Fruit fly (Drosophila melanogaster) whole organism, embryonic: ENCODE data around the gene mRpL12.

Experiments used
- Atf-2 ChIP-seq: fragments of 200-800 bp; sonication (Bioruptor generic); optimal IDR thresholded peaks from 2 replicates; lab custom pipeline; 2016; ENCODE audit warnings: missing biosample characterization, missing genetic modification characterization
- Bgb ChIP-seq: fragments of 200-800 bp; sonication (Bioruptor generic); IDR thresholded peaks from 2 replicates; pipeline ENCODE4 v1.3.6; 2022; ENCODE audit warnings: missing biosample characterization, missing genetic modification characterization; ENCODE audit not compliant: partially characterized antibody
- CG10959 ChIP-seq: fragments of 200-800 bp; sonication (Bioruptor generic); IDR thresholded peaks from 2 replicates; pipeline ENCODE4 v1.3.6; 2022; ENCODE audit warnings: missing biosample characterization, missing genetic modification characterization
- CG12104 ChIP-seq: fragments of 200-800 bp; sonication (Bioruptor generic); optimal IDR thresholded peaks from 3 replicates; lab custom pipeline; 2016; ENCODE audit warnings: missing biosample characterization, missing genetic modification characterization
- CG12659 ChIP-seq: fragments of 200-800 bp; sonication (Bioruptor generic); optimal IDR thresholded peaks from 3 replicates; lab custom pipeline; 2017; ENCODE audit warnings: mild to moderate bottlenecking, missing biosample characterization, missing genetic modification reagents, missing genetic modification characterization
- CG1602 ChIP-seq: fragments of 200-800 bp; sonication (Bioruptor generic); optimal IDR thresholded peaks from 3 replicates; lab custom pipeline; 2016; ENCODE audit warnings: missing biosample characterization, missing genetic modification characterization
- CG1603 ChIP-seq: fragments of 200-800 bp; sonication (Bioruptor generic); optimal IDR thresholded peaks from 2 replicates; lab custom pipeline; 2019; ENCODE audit warnings: missing biosample characterization, mild to moderate bottlenecking, missing genetic modification characterization, moderate library complexity
- CG16813 ChIP-seq: fragments of 200-800 bp; sonication (Bioruptor generic); IDR thresholded peaks from 3 replicates; pipeline ENCODE4 v1.3.6; 2022; ENCODE audit warnings: missing biosample characterization, missing genetic modification characterization; ENCODE audit not compliant: partially characterized antibody
- CG17802 ChIP-seq: fragments of 200-800 bp; sonication (Bioruptor generic); optimal IDR thresholded peaks from 2 replicates; lab custom pipeline; 2018; ENCODE audit warnings: missing biosample characterization, mild to moderate bottlenecking, missing genetic modification characterization, moderate library complexity
- CG2116 ChIP-seq: fragments of 200-800 bp; sonication (Bioruptor generic); optimal IDR thresholded peaks from 3 replicates; lab custom pipeline; 2018; ENCODE audit warnings: missing biosample characterization, mild to moderate bottlenecking, missing genetic modification characterization
- CG31224 ChIP-seq: fragments of 200-800 bp; sonication (Bioruptor generic); IDR thresholded peaks from 2 replicates; pipeline ENCODE4 v1.3.6; 2022; ENCODE audit warnings: missing biosample characterization, missing genetic modification characterization
- CG32532 ChIP-seq: fragments of 200-800 bp; sonication (Bioruptor generic); IDR thresholded peaks from 2 replicates; pipeline ENCODE4 v1.3.6; 2022; ENCODE audit warnings: missing biosample characterization, missing genetic modification characterization
- CG3995 ChIP-seq: fragments of 200-800 bp; sonication (Bioruptor generic); optimal IDR thresholded peaks from 3 replicates; lab custom pipeline; 2016; ENCODE audit warnings: missing biosample characterization, missing genetic modification characterization
- CG4404 ChIP-seq: fragments of 200-800 bp; sonication (Bioruptor generic); IDR thresholded peaks from 2 replicates; pipeline ENCODE4 v1.3.6; 2022; ENCODE audit warnings: missing biosample characterization, missing genetic modification characterization
- CG4617 ChIP-seq: fragments of 200-800 bp; sonication (Bioruptor generic); optimal IDR thresholded peaks from 3 replicates; lab custom pipeline; 2016; ENCODE audit warnings: missing biosample characterization, missing genetic modification characterization, borderline replicate concordance
- CG6254 ChIP-seq: fragments of 200-800 bp; sonication (Bioruptor generic); optimal IDR thresholded peaks from 3 replicates; lab custom pipeline; 2017; ENCODE audit warnings: mild to moderate bottlenecking, missing biosample characterization, missing genetic modification reagents, missing genetic modification characterization
- CG6689 ChIP-seq: fragments of 200-800 bp; sonication (Bioruptor generic); IDR thresholded peaks from 2 replicates; pipeline ENCODE4 v1.3.6; 2022; ENCODE audit warnings: missing biosample characterization, missing genetic modification characterization
- CG6791 ChIP-seq: fragments of 200-800 bp; sonication (Bioruptor generic); IDR thresholded peaks from 3 replicates; pipeline ENCODE4 v1.3.6; 2022; ENCODE audit warnings: missing biosample characterization, missing genetic modification characterization; ENCODE audit not compliant: partially characterized antibody
- CG7271 ChIP-seq: fragments of 200-800 bp; sonication (Bioruptor generic); optimal IDR thresholded peaks from 2 replicates; lab custom pipeline; 2018; ENCODE audit warnings: missing biosample characterization, mild to moderate bottlenecking, missing genetic modification characterization, moderate library complexity
- Dll ChIP-seq: fragments of 200-800 bp; sonication (Bioruptor generic); IDR thresholded peaks from 4 replicates; pipeline ENCODE4 v1.3.6; 2022; ENCODE audit warnings: missing biosample characterization, missing genetic modification characterization; ENCODE audit not compliant: partially characterized antibody
- E2f2 ChIP-seq: fragments of 200-800 bp; sonication (Bioruptor generic); IDR thresholded peaks from 2 replicates; pipeline ENCODE4 v1.3.6; 2022; ENCODE audit warnings: missing biosample characterization, missing genetic modification characterization
- Gsc ChIP-seq: fragments of 200-800 bp; sonication (Bioruptor generic); IDR thresholded peaks from 2 replicates; pipeline ENCODE4 v1.3.6; 2022; ENCODE audit warnings: missing biosample characterization, missing genetic modification characterization
- HLH3B ChIP-seq: fragments of 200-800 bp; sonication (Bioruptor generic); IDR thresholded peaks from 2 replicates; pipeline ENCODE4 v1.3.6; 2022; ENCODE audit warnings: missing biosample characterization, missing genetic modification characterization
- HLH4C ChIP-seq: fragments of 200-800 bp; sonication (Bioruptor generic); IDR thresholded peaks from 3 replicates; pipeline ENCODE4 v1.3.6; 2022; ENCODE audit warnings: missing biosample characterization, missing genetic modification characterization; ENCODE audit not compliant: partially characterized antibody
- Opbp ChIP-seq: fragments of 200-800 bp; sonication (Bioruptor generic); IDR thresholded peaks from 3 replicates; pipeline ENCODE4 v1.3.6; 2022; ENCODE audit warnings: missing biosample characterization, missing genetic modification characterization; ENCODE audit not compliant: partially characterized antibody
- Side ChIP-seq: fragments of 200-800 bp; sonication (Bioruptor generic); optimal IDR thresholded peaks from 2 replicates; lab custom pipeline; 2016; ENCODE audit warnings: missing biosample characterization, missing genetic modification characterization
- Sry-β ChIP-seq: fragments of 200-800 bp; sonication (Bioruptor generic); optimal IDR thresholded peaks from 2 replicates; lab custom pipeline; 2018; ENCODE audit warnings: missing biosample characterization, mild to moderate bottlenecking, missing genetic modification characterization, moderate library complexity
- Sry-δ ChIP-seq: fragments of 200-800 bp; sonication (Bioruptor generic); optimal IDR thresholded peaks from 2 replicates; lab custom pipeline; 2016; ENCODE audit warnings: missing biosample characterization, missing genetic modification characterization
- ato ChIP-seq: fragments of 200-800 bp; sonication (Bioruptor generic); IDR thresholded peaks from 2 replicates; pipeline ENCODE4 v1.3.6; 2022; ENCODE audit warnings: missing biosample characterization, missing genetic modification characterization; ENCODE audit not compliant: partially characterized antibody
- az2 ChIP-seq: fragments of 200-800 bp; sonication (Bioruptor generic); optimal IDR thresholded peaks from 3 replicates; lab custom pipeline; 2016; ENCODE audit warnings: missing biosample characterization, missing genetic modification characterization
- br ChIP-seq: fragments of >200 bp; optimal IDR thresholded peaks from 2 replicates; lab custom pipeline; 2017
- cg ChIP-seq: fragments of 200-800 bp; sonication (Bioruptor generic); optimal IDR thresholded peaks from 3 replicates; lab custom pipeline; 2019; ENCODE audit warnings: missing biosample characterization, mild to moderate bottlenecking, missing genetic modification characterization, moderate library complexity
- crp ChIP-seq, 2 experiments: fragments of 200-800 bp; sonication (Bioruptor generic); optimal IDR thresholded peaks; 2 replicates in 1 of 2; 3 replicates in 1 of 2; lab custom pipeline; 2017; ENCODE audit warnings: missing biosample characterization in 2 of 2, missing genetic modification characterization in 2 of 2, mild to moderate bottlenecking in 1 of 2, moderate library complexity in 1 of 2
- danr ChIP-seq: fragments of 200-800 bp; sonication (Bioruptor generic); IDR thresholded peaks from 2 replicates; pipeline ENCODE4 v1.3.6; 2022; ENCODE audit warnings: missing biosample characterization, missing genetic modification characterization
- dmrt11E ChIP-seq: fragments of 200-800 bp; sonication (Bioruptor generic); optimal IDR thresholded peaks from 3 replicates; lab custom pipeline; 2018; ENCODE audit warnings: missing biosample characterization, mild to moderate bottlenecking, missing genetic modification characterization, moderate library complexity
- eve ChIP-seq, 2 experiments: fragments of >200 bp; optimal IDR thresholded peaks; 2 replicates each; lab custom pipeline; 2017; ENCODE audit warnings: missing biosample characterization in 2 of 2, missing genetic modification characterization in 2 of 2
- gro ChIP-seq: fragments of 200-800 bp; sonication (Bioruptor generic); optimal IDR thresholded peaks from 2 replicates; lab custom pipeline; 2016; ENCODE audit warnings: missing biosample characterization, missing genetic modification characterization
- ham ChIP-seq: fragments of 200-800 bp; sonication (Bioruptor generic); IDR thresholded peaks from 2 replicates; pipeline ENCODE4 v1.3.6; 2022; ENCODE audit warnings: missing biosample characterization, missing genetic modification characterization
- hb ChIP-seq: fragments of 200-800 bp; sonication (Bioruptor generic); IDR thresholded peaks from 3 replicates; pipeline ENCODE4 v1.3.6; 2022; ENCODE audit warnings: missing biosample characterization, missing genetic modification characterization; ENCODE audit not compliant: partially characterized antibody
- lilli ChIP-seq: fragments of 200-800 bp; sonication (Bioruptor generic); optimal IDR thresholded peaks from 3 replicates; lab custom pipeline; 2016; ENCODE audit warnings: missing biosample characterization, missing genetic modification characterization
- pita ChIP-seq: fragments of 200-800 bp; sonication (Bioruptor generic); optimal IDR thresholded peaks from 2 replicates; lab custom pipeline; 2017; ENCODE audit warnings: missing biosample characterization, mild to moderate bottlenecking, missing genetic modification characterization
- pzg ChIP-seq: fragments of 200-800 bp; sonication (Bioruptor generic); optimal IDR thresholded peaks from 3 replicates; lab custom pipeline; 2018; ENCODE audit warnings: missing biosample characterization, mild to moderate bottlenecking, missing genetic modification characterization, moderate library complexity
- ranshi ChIP-seq: fragments of 200-800 bp; sonication (Bioruptor generic); IDR thresholded peaks from 2 replicates; pipeline ENCODE4 v1.3.6; 2022; ENCODE audit warnings: missing biosample characterization, missing genetic modification characterization
- sd ChIP-seq: fragments of 200-800 bp; sonication (Bioruptor generic); optimal IDR thresholded peaks from 3 replicates; lab custom pipeline; 2018; ENCODE audit warnings: missing biosample characterization, mild to moderate bottlenecking, missing genetic modification characterization, moderate library complexity
- sna ChIP-seq: fragments of 200-800 bp; sonication (Bioruptor generic); IDR thresholded peaks from 2 replicates; pipeline ENCODE4 v1.3.6; 2022; ENCODE audit warnings: missing biosample characterization, missing genetic modification characterization; ENCODE audit not compliant: partially characterized antibody
- tna ChIP-seq: fragments of 200-800 bp; sonication (Bioruptor generic); IDR thresholded peaks from 2 replicates; pipeline ENCODE4 v1.3.6; 2022; ENCODE audit warnings: missing biosample characterization, missing genetic modification characterization; ENCODE audit not compliant: partially characterized antibody
- vvl ChIP-seq: fragments of 200-800 bp; sonication (Bioruptor generic); IDR thresholded peaks from 2 replicates; pipeline ENCODE4 v1.3.6; 2022; ENCODE audit warnings: missing biosample characterization, missing genetic modification characterization
- wek ChIP-seq: fragments of 200-800 bp; sonication (Bioruptor generic); optimal IDR thresholded peaks from 3 replicates; lab custom pipeline; 2018; ENCODE audit warnings: missing biosample characterization, mild to moderate bottlenecking, missing genetic modification characterization, moderate library complexity
- zf30C ChIP-seq: fragments of 200-800 bp; sonication (Bioruptor generic); optimal IDR thresholded peaks from 3 replicates; lab custom pipeline; 2018; ENCODE audit warnings: missing biosample characterization, mild to moderate bottlenecking, missing genetic modification characterization

mRpL12 gene

dm6 chr3L:8953962-8954647, 2.5 kb upstream of the mRpL12 start, which contains the start of the genes CG43783 and orb2:
TSS of gene CG43783 (minus strand) at chr3L:8954272.
TSS of gene orb2 (minus strand) at chr3L:8954463.
- TF ChIP-seq HLH3B (GFP tag; lab: Robert Waterston, UW) (no peak), hb (GFP tag; lab: Robert Waterston, UW) (peak; percentile 71; the same call in 2 of the 3 replicates), crp (GFP tag; optimal IDR thresholded peaks at IDR 0.05; lab: Kevin White, UChicago) (peak; percentile 26 to 89), CG10959 (no peak), br (lab: Kevin White, UChicago) (no peak), lilli (GFP tag; lab: Kevin White, UChicago) (no peak), E2f2 (GFP tag; lab: Robert Waterston, UW) (peak; percentile 89), pzg (GFP tag; lab: Kevin White, UChicago) (peak; percentile 53), CG17802 (no peak), dmrt11E (tag; lab: Kevin White, UChicago) (no peak), vvl (GFP tag; lab: Robert Waterston, UW) (no peak), sna (GFP tag; lab: Robert Waterston, UW) (peak; percentile 71; the same call in 1 of the 2 replicates), CG2116 (GFP tag; lab: Kevin White, UChicago) (peak; percentile 72), CG1602 (GFP tag; lab: Kevin White, UChicago) (no peak), danr (no peak), Dll (GFP tag; lab: Robert Waterston, UW) (peak; percentile 62), CG32532 (GFP tag; lab: Robert Waterston, UW) (no peak), ham (no peak), CG3995 (GFP tag; lab: Kevin White, UChicago) (no peak), eve (GFP tag; optimal IDR thresholded peaks at IDR 0.05; lab: Kevin White, UChicago) (no peak), az2 (GFP tag; lab: Kevin White, UChicago) (no peak), CG7271 (tag; lab: Kevin White, UChicago) (no peak), CG4617 (peak; percentile 32), Side (GFP tag; lab: Kevin White, UChicago) (no peak), CG31224 (GFP tag; lab: Robert Waterston, UW) (no peak), tna (peak; percentile 55; the same call in 1 of the 2 replicates), CG6689 (GFP tag; lab: Robert Waterston, UW) (no peak), CG4404 (GFP tag; lab: Robert Waterston, UW) (no peak), zf30C (GFP tag; lab: Kevin White, UChicago) (no peak), ato (peak; percentile 75), Sry-δ (GFP tag; lab: Kevin White, UChicago) (peak; percentile 71), wek (GFP tag; lab: Kevin White, UChicago) (peak; percentile 63), CG1603 (tag; lab: Kevin White, UChicago) (peak; percentile 9), cg (GFP tag; lab: Kevin White, UChicago) (peak; percentile 39), pita (GFP tag; lab: Kevin White, UChicago) (no peak), CG12659 (GFP tag; lab: Kevin White, UChicago) (peak; percentile 4), sd (peak; percentile 21), Opbp (peak; percentile 70; the same call in 2 of the 3 replicates), CG6791 (GFP tag; lab: Robert Waterston, UW) (peak; percentile 66; the same call in 2 of the 3 replicates), Sry-β (GFP tag; lab: Kevin White, UChicago) (peak; percentile 21), HLH4C (GFP tag; lab: Robert Waterston, UW) (peak; percentile 77), CG6254 (GFP tag; lab: Kevin White, UChicago) (no peak), Atf-2 (GFP tag; lab: Kevin White, UChicago) (no peak), Bgb (peak; percentile 65), CG16813 (GFP tag; lab: Robert Waterston, UW) (peak; percentile 38; the same call in 1 of the 3 replicates), Gsc (GFP tag; lab: Robert Waterston, UW) (no peak), gro (GFP tag; lab: Kevin White, UChicago) (peak; percentile 4), ranshi (GFP tag; lab: Robert Waterston, UW) (no peak), CG12104 (no peak)
